Worm (Caenorhabditis elegans) whole organism, L4 larva: ENCODE data around the gene rhgf-1.

ENCODE experiments used
- egl-27 ChIP-seq: sonication (generic microtip); optimal IDR thresholded peaks from 3 replicates; lab custom pipeline; 2017; ENCODE audit warnings: missing biosample characterization, missing genetic modification reagents, missing genetic modification characterization
- lim-7 ChIP-seq: fragments of 200-800 bp; sonication (Bioruptor generic); IDR thresholded peaks from 2 replicates; pipeline ENCODE4 v1.3.6; 2022; ENCODE audit warnings: missing genetic modification characterization, missing compliant biosample characterization
- lin-15B ChIP-seq: fragments of 150-350 bp; sonication (generic microtip); optimal IDR thresholded peaks from 3 replicates; lab custom pipeline; 2014; ENCODE audit warnings: missing biosample characterization, missing genetic modification characterization
- lin-38 ChIP-seq: fragments of 200-800 bp; sonication (Bioruptor generic); IDR thresholded peaks from 2 replicates; pipeline ENCODE4 v1.3.6; 2022; ENCODE audit warnings: missing genetic modification reagents, missing genetic modification characterization, missing compliant biosample characterization
- unc-39 ChIP-seq: sonication (generic microtip); optimal IDR thresholded peaks from 2 replicates; lab custom pipeline; 2017; ENCODE audit warnings: missing biosample characterization, missing genetic modification characterization
- zfp-2 ChIP-seq: sonication (generic microtip); optimal IDR thresholded peaks from 2 replicates; lab custom pipeline; 2016; ENCODE audit warnings: mild to moderate bottlenecking, missing genetic modification characterization, missing compliant biosample characterization
- ztf-11 ChIP-seq: fragments of 150-350 bp; optimal IDR thresholded peaks from 2 replicates; lab custom pipeline; 2014; ENCODE audit warnings: missing biosample characterization, missing genetic modification characterization

- TF ChIP-seq unc-39 (tag; lab: Kevin White, UChicago), result no peak
- no peak for TF ChIP-seq zfp-2 (tag; lab: Kevin White, UChicago)
- no peak for TF ChIP-seq egl-27 (tag; lab: Kevin White, UChicago)
- TF ChIP-seq lin-15B (tag; lab: Kevin White, UChicago), result no peak
- TF ChIP-seq lin-38 (GFP tag; lab: Robert Waterston, UW), result no peak
- no peak for TF ChIP-seq ztf-11
- TF ChIP-seq lim-7 (GFP tag; lab: Robert Waterston, UW), result no peak
Observed at ce11 chrX:10686487-10686886, 25.2 kb downstream of the rhgf-1 start.
